Fruit fly (Drosophila melanogaster) whole organism, embryonic: ENCODE results near the gene Gdh.

Source experiments
- Abd-B ChIP-seq: fragments of 200-800 bp; sonication (Bioruptor generic); optimal IDR thresholded peaks from 2 replicates; lab custom pipeline; 2018; ENCODE audit warnings: missing biosample characterization, mild to moderate bottlenecking, missing genetic modification characterization, moderate library complexity
- B-H1 ChIP-seq: fragments of 200-800 bp; sonication (Bioruptor generic); IDR thresholded peaks from 3 replicates; pipeline ENCODE4 v1.3.6; 2022; ENCODE audit warnings: missing biosample characterization, missing genetic modification characterization
- CG10147 ChIP-seq: fragments of 200-800 bp; sonication (Bioruptor generic); optimal IDR thresholded peaks from 2 replicates; lab custom pipeline; 2019; ENCODE audit warnings: missing biosample characterization, mild to moderate bottlenecking, missing genetic modification characterization, moderate library complexity
- CG11456 ChIP-seq: fragments of 200-800 bp; sonication (Bioruptor generic); IDR thresholded peaks from 3 replicates; pipeline ENCODE4 v1.3.6; 2022; ENCODE audit warnings: missing biosample characterization, missing genetic modification characterization
- CG12219 ChIP-seq: fragments of 200-800 bp; sonication (Bioruptor generic); optimal IDR thresholded peaks from 3 replicates; lab custom pipeline; 2018; ENCODE audit warnings: missing biosample characterization, mild to moderate bottlenecking, missing genetic modification characterization
- CG12236 ChIP-seq: fragments of 200-800 bp; sonication (Bioruptor generic); optimal IDR thresholded peaks from 2 replicates; lab custom pipeline; 2016; ENCODE audit warnings: missing biosample characterization, missing genetic modification characterization
- CG13775 ChIP-seq: fragments of 200-800 bp; sonication (Bioruptor generic); optimal IDR thresholded peaks from 3 replicates; lab custom pipeline; 2017; ENCODE audit warnings: missing biosample characterization, mild to moderate bottlenecking, missing genetic modification characterization
- CG13894 ChIP-seq: fragments of 200-800 bp; sonication (Bioruptor generic); optimal IDR thresholded peaks from 3 replicates; lab custom pipeline; 2018; ENCODE audit warnings: missing biosample characterization, mild to moderate bottlenecking, missing genetic modification characterization, moderate library complexity
- CG14441 ChIP-seq: fragments of 200-800 bp; sonication (Bioruptor generic); IDR thresholded peaks from 2 replicates; pipeline ENCODE4 v1.3.6; 2022; ENCODE audit warnings: missing biosample characterization, missing genetic modification characterization
- CG14965 ChIP-seq: fragments of 200-800 bp; sonication (Bioruptor generic); optimal IDR thresholded peaks from 2 replicates; lab custom pipeline; 2016; ENCODE audit warnings: missing biosample characterization, missing genetic modification characterization, borderline replicate concordance
- CG15011 ChIP-seq: fragments of 200-800 bp; sonication (Bioruptor generic); optimal IDR thresholded peaks from 3 replicates; lab custom pipeline; 2018; ENCODE audit warnings: missing biosample characterization, mild to moderate bottlenecking, missing genetic modification characterization
- CG17612 ChIP-seq: fragments of 200-800 bp; sonication (Bioruptor generic); IDR thresholded peaks from 2 replicates; pipeline ENCODE4 v1.3.6; 2022; ENCODE audit warnings: missing biosample characterization, missing genetic modification characterization
- CG2120 ChIP-seq: fragments of 200-800 bp; sonication (Bioruptor generic); optimal IDR thresholded peaks from 3 replicates; lab custom pipeline; 2016; ENCODE audit warnings: missing biosample characterization, missing genetic modification characterization
- CG31224 ChIP-seq: fragments of 200-800 bp; sonication (Bioruptor generic); IDR thresholded peaks from 2 replicates; pipeline ENCODE4 v1.3.6; 2022; ENCODE audit warnings: missing biosample characterization, missing genetic modification characterization
- CG3281 ChIP-seq: fragments of 200-800 bp; sonication (Bioruptor generic); optimal IDR thresholded peaks from 3 replicates; lab custom pipeline; 2017; ENCODE audit warnings: missing biosample characterization, mild to moderate bottlenecking, missing genetic modification characterization
- CG3407 ChIP-seq: fragments of 200-800 bp; sonication (Bioruptor generic); optimal IDR thresholded peaks from 2 replicates; lab custom pipeline; 2018; ENCODE audit warnings: missing biosample characterization, mild to moderate bottlenecking, missing genetic modification characterization
- CG4617 ChIP-seq: fragments of 200-800 bp; sonication (Bioruptor generic); optimal IDR thresholded peaks from 3 replicates; lab custom pipeline; 2016; ENCODE audit warnings: missing biosample characterization, missing genetic modification characterization, borderline replicate concordance
- CG6689 ChIP-seq: fragments of 200-800 bp; sonication (Bioruptor generic); IDR thresholded peaks from 2 replicates; pipeline ENCODE4 v1.3.6; 2022; ENCODE audit warnings: missing biosample characterization, missing genetic modification characterization
- CG7271 ChIP-seq: fragments of 200-800 bp; sonication (Bioruptor generic); optimal IDR thresholded peaks from 2 replicates; lab custom pipeline; 2018; ENCODE audit warnings: missing biosample characterization, mild to moderate bottlenecking, missing genetic modification characterization, moderate library complexity
- CG7556 ChIP-seq: fragments of 200-800 bp; sonication (Bioruptor generic); optimal IDR thresholded peaks from 2 replicates; lab custom pipeline; 2017; ENCODE audit warnings: missing biosample characterization, mild to moderate bottlenecking, missing genetic modification characterization
- CG7928 ChIP-seq: fragments of 200-800 bp; sonication (Bioruptor generic); optimal IDR thresholded peaks from 2 replicates; lab custom pipeline; 2017; ENCODE audit warnings: missing biosample characterization, mild to moderate bottlenecking, missing genetic modification characterization
- CG7963 ChIP-seq: fragments of 200-800 bp; sonication (Bioruptor generic); IDR thresholded peaks from 3 replicates; pipeline ENCODE4 v1.3.6; 2022; ENCODE audit warnings: missing biosample characterization, missing genetic modification characterization; ENCODE audit not compliant: partially characterized antibody
- CG7987 ChIP-seq: fragments of 200-800 bp; sonication (Bioruptor generic); optimal IDR thresholded peaks from 2 replicates; lab custom pipeline; 2018; ENCODE audit warnings: missing biosample characterization, mild to moderate bottlenecking, missing genetic modification characterization, moderate library complexity
- CG8281 ChIP-seq: fragments of 200-800 bp; sonication (Bioruptor generic); optimal IDR thresholded peaks from 2 replicates; lab custom pipeline; 2018; ENCODE audit warnings: missing biosample characterization, mild to moderate bottlenecking, missing genetic modification characterization, moderate library complexity
- CG8359 ChIP-seq: fragments of 200-800 bp; sonication (Bioruptor generic); optimal IDR thresholded peaks from 2 replicates; lab custom pipeline; 2017; ENCODE audit warnings: missing biosample characterization, mild to moderate bottlenecking, missing genetic modification characterization, borderline replicate concordance
- CG9797 ChIP-seq: fragments of 200-800 bp; sonication (Bioruptor generic); optimal IDR thresholded peaks from 3 replicates; lab custom pipeline; 2018; ENCODE audit warnings: missing biosample characterization, mild to moderate bottlenecking, missing genetic modification characterization
- CTCF ChIP-seq: fragments of 200-800 bp; sonication (Bioruptor generic); optimal IDR thresholded peaks from 2 replicates; lab custom pipeline; 2017; ENCODE audit warnings: missing biosample characterization, mild to moderate bottlenecking, missing genetic modification characterization, moderate library complexity
- Dek ChIP-seq: fragments of 200-800 bp; sonication (Bioruptor generic); optimal IDR thresholded peaks from 3 replicates; lab custom pipeline; 2019; ENCODE audit warnings: missing biosample characterization, mild to moderate bottlenecking, missing genetic modification characterization, moderate library complexity
- Doc2 ChIP-seq: fragments of 200-800 bp; sonication (Bioruptor generic); IDR thresholded peaks from 2 replicates; pipeline ENCODE4 v1.3.6; 2022; ENCODE audit warnings: missing biosample characterization, missing genetic modification characterization
- Ets97D ChIP-seq: fragments of 200-800 bp; sonication (Bioruptor generic); optimal IDR thresholded peaks from 3 replicates; lab custom pipeline; 2016; ENCODE audit warnings: missing biosample characterization, missing genetic modification characterization
- Fer1 ChIP-seq: fragments of 200-800 bp; sonication (Bioruptor generic); optimal IDR thresholded peaks from 2 replicates; lab custom pipeline; 2017; ENCODE audit warnings: missing biosample characterization, mild to moderate bottlenecking, missing genetic modification characterization
- HHEX ChIP-seq: fragments of 200-800 bp; sonication (Bioruptor generic); optimal IDR thresholded peaks from 3 replicates; lab custom pipeline; 2017; ENCODE audit warnings: missing biosample characterization, mild to moderate bottlenecking, missing genetic modification characterization, missing genetic modification reagents
- NFAT ChIP-seq: fragments of 200-800 bp; sonication (Bioruptor generic); IDR thresholded peaks from 2 replicates; pipeline ENCODE4 v1.3.6; 2022; ENCODE audit warnings: missing biosample characterization, missing genetic modification characterization
- Xrp1 ChIP-seq: fragments of 200-800 bp; sonication (Bioruptor generic); IDR thresholded peaks from 2 replicates; pipeline ENCODE4 v1.3.6; 2022; ENCODE audit warnings: missing biosample characterization, missing genetic modification characterization
- ap ChIP-seq: fragments of 200-800 bp; sonication (Bioruptor generic); IDR thresholded peaks from 2 replicates; pipeline ENCODE4 v1.3.6; 2022; ENCODE audit warnings: missing biosample characterization, missing genetic modification characterization
- bsh ChIP-seq, 2 experiments: fragments of 200-800 bp; sonication (Bioruptor generic); optimal IDR thresholded peaks; 2 replicates each; lab custom pipeline; 2017 to 2018; ENCODE audit warnings: mild to moderate bottlenecking in 2 of 2, missing biosample characterization in 2 of 2, missing genetic modification characterization in 2 of 2, moderate library complexity in 1 of 2
- croc ChIP-seq: fragments of 200-800 bp; sonication (Bioruptor generic); conservative IDR thresholded peaks from 3 replicates; pipeline ENCODE4 v1.3.6; 2022; ENCODE audit warnings: missing biosample characterization, missing genetic modification characterization
- fd96Cb ChIP-seq: fragments of 200-800 bp; sonication (Bioruptor generic); optimal IDR thresholded peaks from 2 replicates; lab custom pipeline; 2018; ENCODE audit warnings: missing biosample characterization, mild to moderate bottlenecking, missing genetic modification characterization, moderate library complexity
- fu2 ChIP-seq: fragments of 200-800 bp; sonication (Bioruptor generic); optimal IDR thresholded peaks from 2 replicates; lab custom pipeline; 2016; ENCODE audit warnings: missing biosample characterization, missing genetic modification characterization
- gcm ChIP-seq: fragments of 200-800 bp; sonication (Bioruptor generic); optimal IDR thresholded peaks from 2 replicates; lab custom pipeline; 2019; ENCODE audit warnings: missing biosample characterization, mild to moderate bottlenecking, missing genetic modification characterization, moderate library complexity
- lola ChIP-seq, 3 experiments: fragments of >200 bp in 2 of 3; fragments of 200-800 bp in 1 of 3; sonication (Bioruptor generic) in 1 of 3; optimal IDR thresholded peaks; 2 replicates each; lab custom pipeline; 2017 to 2019; ENCODE audit warnings: missing biosample characterization in 3 of 3, missing genetic modification characterization in 3 of 3, mild to moderate bottlenecking in 1 of 3, moderate library complexity in 1 of 3
- mirr ChIP-seq: fragments of 200-800 bp; sonication (Bioruptor generic); optimal IDR thresholded peaks from 3 replicates; lab custom pipeline; 2018; ENCODE audit warnings: missing biosample characterization, mild to moderate bottlenecking, missing genetic modification characterization
- mld ChIP-seq: fragments of 200-800 bp; sonication (Bioruptor generic); IDR thresholded peaks from 3 replicates; pipeline ENCODE4 v1.3.6; 2022; ENCODE audit warnings: missing biosample characterization, missing genetic modification characterization; ENCODE audit not compliant: partially characterized antibody
- nerfin-2 ChIP-seq: fragments of 200-800 bp; sonication (Bioruptor generic); IDR thresholded peaks from 2 replicates; pipeline ENCODE4 v1.3.6; 2022; ENCODE audit warnings: missing biosample characterization, missing genetic modification characterization; ENCODE audit not compliant: partially characterized antibody
- ranshi ChIP-seq: fragments of 200-800 bp; sonication (Bioruptor generic); IDR thresholded peaks from 2 replicates; pipeline ENCODE4 v1.3.6; 2022; ENCODE audit warnings: missing biosample characterization, missing genetic modification characterization
- row ChIP-seq: fragments of 200-800 bp; sonication (Bioruptor generic); IDR thresholded peaks from 3 replicates; pipeline ENCODE4 v1.3.6; 2022; ENCODE audit warnings: missing biosample characterization, missing genetic modification characterization
- scrt ChIP-seq: fragments of 200-800 bp; sonication (Bioruptor generic); optimal IDR thresholded peaks from 2 replicates; lab custom pipeline; 2018; ENCODE audit warnings: missing biosample characterization, mild to moderate bottlenecking, missing genetic modification characterization, moderate library complexity

The Gdh gene

dm6 chr3R:23939921-23940839 is 2.7 kb downstream of the Gdh start (continued):
- TF ChIP-seq lola (GFP tag; optimal IDR thresholded peaks at IDR 0.05; lab: Kevin White, UChicago) (peak in 1 of 3 experiments; percentile 82), CG7963 (no peak), gcm (peak; percentile 89), nerfin-2 (GFP tag; lab: Robert Waterston, UW) (no peak), CG31224 (GFP tag; lab: Robert Waterston, UW) (no peak), Dek (tag; lab: Kevin White, UChicago) (peak; percentile 59), CG7271 (peak; percentile 62), CG11456 (GFP tag; lab: Robert Waterston, UW) (peak; percentile 57; the same call in 1 of the 3 replicates), CG7987 (GFP tag; lab: Kevin White, UChicago) (peak; percentile 84), CG8281 (tag; lab: Kevin White, UChicago) (peak; percentile 76), CG14965 (GFP tag; lab: Kevin White, UChicago) (peak; percentile 43), fu2 (GFP tag; lab: Kevin White, UChicago) (peak; percentile 4), CG8359 (GFP tag; lab: Kevin White, UChicago) (peak; percentile 80), B-H1 (GFP tag; lab: Robert Waterston, UW) (peak; percentile 63; the same call in 2 of the 3 replicates), CG7928 (GFP tag; lab: Kevin White, UChicago) (peak; percentile 51), mirr (GFP tag; lab: Kevin White, UChicago) (peak; percentile 91), CG14441 (peak; percentile 57), CG12236 (GFP tag; lab: Kevin White, UChicago) (peak; percentile 83), CG15011 (GFP tag; lab: Kevin White, UChicago) (peak; percentile 84), CG9797 (peak; percentile 26), mld (GFP tag; lab: Robert Waterston, UW) (no peak), NFAT (GFP tag; lab: Robert Waterston, UW) (peak; percentile 51), ranshi (GFP tag; lab: Robert Waterston, UW) (peak; percentile 85), CG13775 (GFP tag; lab: Kevin White, UChicago) (peak; percentile 70), Xrp1 (GFP tag; lab: Robert Waterston, UW) (peak; percentile 95), HHEX (GFP tag; lab: Kevin White, UChicago) (peak; percentile 88), CG17612 (GFP tag; lab: Robert Waterston, UW) (no peak), scrt (GFP tag; lab: Kevin White, UChicago) (peak; percentile 61), Doc2 (GFP tag; lab: Robert Waterston, UW) (no peak), CG3407 (GFP tag; lab: Kevin White, UChicago) (peak; percentile 95), CG10147 (GFP tag; lab: Kevin White, UChicago) (peak; percentile 28), CG13894 (tag; lab: Kevin White, UChicago) (peak; percentile 99), Ets97D (peak; percentile 36), CG3281 (GFP tag; lab: Kevin White, UChicago) (peak; percentile 79), CG6689 (peak; percentile 64), bsh (GFP tag; optimal IDR thresholded peaks at IDR 0.05; lab: Kevin White, UChicago) (peak in 1 of 2 experiments; percentile 90), CTCF (GFP tag; lab: Kevin White, UChicago) (peak; percentile 30), Fer1 (GFP tag; lab: Kevin White, UChicago) (peak; percentile 84), CG4617 (GFP tag; lab: Kevin White, UChicago) (peak; percentile 15), CG7556 (GFP tag; lab: Kevin White, UChicago) (peak; percentile 86), CG12219 (GFP tag; lab: Kevin White, UChicago) (peak; percentile 81), fd96Cb (tag; lab: Kevin White, UChicago) (peak; percentile 61), row (no peak), croc (GFP tag; lab: Robert Waterston, UW) (no peak), ap (GFP tag; lab: Robert Waterston, UW) (peak; percentile 29; the same call in 1 of the 2 replicates), CG2120 (GFP tag; lab: Kevin White, UChicago) (peak; percentile 54), Abd-B (GFP tag; lab: Kevin White, UChicago) (peak; percentile 8)
